Worm (Caenorhabditis elegans) whole organism, L3 larva: ENCODE data around the gene srbc-11.

Experiments used
- R02D3.7 ChIP-seq: fragments of 150-350 bp; optimal IDR thresholded peaks from 2 replicates; lab custom pipeline; 2014; ENCODE audit warnings: missing biosample characterization, missing genetic modification characterization
- ZK546.5 ChIP-seq: sonication (generic microtip); optimal IDR thresholded peaks from 2 replicates; lab custom pipeline; 2017; ENCODE audit warnings: missing biosample characterization, missing genetic modification characterization
- aly-2 ChIP-seq: fragments of 150-350 bp; optimal IDR thresholded peaks from 2 replicates; lab custom pipeline; 2014; ENCODE audit warnings: missing biosample characterization, missing genetic modification characterization
- ama-1 ChIP-seq: fragments of 150-350 bp; optimal IDR thresholded peaks from 2 replicates; lab custom pipeline; 2018
- ceh-82 ChIP-seq: fragments of 150-350 bp; optimal IDR thresholded peaks from 2 replicates; lab custom pipeline; 2014; ENCODE audit warnings: missing biosample characterization, missing genetic modification characterization
- daf-12 ChIP-seq: fragments of 150-350 bp; optimal IDR thresholded peaks from 2 replicates; lab custom pipeline; 2014; ENCODE audit warnings: missing biosample characterization, missing genetic modification reagents, missing genetic modification characterization
- egl-27 ChIP-seq: sonication (generic microtip); optimal IDR thresholded peaks from 4 replicates; lab custom pipeline; 2017; ENCODE audit warnings: missing biosample characterization, missing genetic modification reagents, missing genetic modification characterization
- egl-5 ChIP-seq: fragments of 150-350 bp; optimal IDR thresholded peaks from 2 replicates; lab custom pipeline; 2017; ENCODE audit warnings: missing biosample characterization, missing genetic modification reagents, missing genetic modification characterization, inconsistent platforms
- elt-1 ChIP-seq: fragments of 150-350 bp; optimal IDR thresholded peaks from 2 replicates; lab custom pipeline; 2014; ENCODE audit warnings: missing biosample characterization, missing genetic modification characterization
- fkh-10 ChIP-seq: sonication (generic microtip); optimal IDR thresholded peaks from 2 replicates; lab custom pipeline; 2017; ENCODE audit warnings: missing biosample characterization, missing genetic modification reagents, missing genetic modification characterization
- fkh-2 ChIP-seq: fragments of 150-350 bp; optimal IDR thresholded peaks from 2 replicates; lab custom pipeline; 2014; ENCODE audit warnings: missing biosample characterization, missing genetic modification reagents, missing genetic modification characterization
- fos-1 ChIP-seq: fragments of 150-350 bp; optimal IDR thresholded peaks from 2 replicates; lab custom pipeline; 2014; ENCODE audit warnings: missing biosample characterization, missing genetic modification characterization
- hmg-11 ChIP-seq: sonication (generic microtip); optimal IDR thresholded peaks from 2 replicates; lab custom pipeline; 2016; ENCODE audit warnings: missing genetic modification characterization, missing compliant biosample characterization
- jun-1 ChIP-seq: fragments of 150-350 bp; optimal IDR thresholded peaks from 2 replicates; lab custom pipeline; 2014; ENCODE audit warnings: missing biosample characterization, missing genetic modification reagents, missing genetic modification characterization
- lin-15B ChIP-seq: fragments of 150-350 bp; optimal IDR thresholded peaks from 2 replicates; lab custom pipeline; 2014; ENCODE audit warnings: missing biosample characterization, missing genetic modification characterization
- lin-39 ChIP-seq: fragments of 150-350 bp; optimal IDR thresholded peaks from 2 replicates; lab custom pipeline; 2018; ENCODE audit warnings: missing biosample characterization, missing genetic modification reagents, missing genetic modification characterization
- lsy-12 ChIP-seq: sonication (generic microtip); optimal IDR thresholded peaks from 2 replicates; lab custom pipeline; 2016; ENCODE audit warnings: mild to moderate bottlenecking, missing genetic modification characterization, missing compliant biosample characterization
- mdl-1 ChIP-seq: fragments of 150-350 bp; optimal IDR thresholded peaks from 2 replicates; lab custom pipeline; 2014; ENCODE audit warnings: missing biosample characterization, missing genetic modification characterization
- nfya-1 ChIP-seq: sonication (generic microtip); optimal IDR thresholded peaks from 2 replicates; lab custom pipeline; 2017; ENCODE audit warnings: missing genetic modification characterization, mild to moderate bottlenecking, missing compliant biosample characterization, antibody characterized with exemption, moderate library complexity; ENCODE audit not compliant: insufficient read depth
- nhr-11 ChIP-seq: fragments of 150-350 bp; optimal IDR thresholded peaks from 2 replicates; lab custom pipeline; 2014; ENCODE audit warnings: missing biosample characterization, missing genetic modification characterization
- nhr-12 ChIP-seq: fragments of 150-350 bp; optimal IDR thresholded peaks from 2 replicates; lab custom pipeline; 2014; ENCODE audit warnings: missing biosample characterization, missing genetic modification characterization
- nhr-23 ChIP-seq: fragments of 150-350 bp; optimal IDR thresholded peaks from 2 replicates; lab custom pipeline; 2014; ENCODE audit warnings: missing biosample characterization, missing genetic modification reagents, missing genetic modification characterization
- nhr-237 ChIP-seq: fragments of 150-350 bp; optimal IDR thresholded peaks from 2 replicates; lab custom pipeline; 2014; ENCODE audit warnings: missing biosample characterization, missing genetic modification characterization
- nhr-25 ChIP-seq: sonication (generic microtip); optimal IDR thresholded peaks from 2 replicates; lab custom pipeline; 2017; ENCODE audit warnings: missing biosample characterization, missing genetic modification characterization
- nhr-28 ChIP-seq: fragments of 150-350 bp; optimal IDR thresholded peaks from 2 replicates; lab custom pipeline; 2014; ENCODE audit warnings: missing biosample characterization, missing genetic modification characterization
- nhr-43 ChIP-seq: sonication (generic microtip); optimal IDR thresholded peaks from 2 replicates; lab custom pipeline; 2016; ENCODE audit warnings: mild to moderate bottlenecking, missing genetic modification characterization, missing compliant biosample characterization; ENCODE audit not compliant: poor library complexity, severe bottlenecking
- nhr-67 ChIP-seq: fragments of 150-350 bp; optimal IDR thresholded peaks from 2 replicates; lab custom pipeline; 2014; ENCODE audit warnings: missing biosample characterization, missing genetic modification characterization
- nhr-76 ChIP-seq: fragments of 150-350 bp; sonication (generic microtip); optimal IDR thresholded peaks from 5 replicates; lab custom pipeline; 2014; ENCODE audit warnings: missing biosample characterization, missing genetic modification characterization
- nhr-77 ChIP-seq: fragments of 150-350 bp; optimal IDR thresholded peaks from 2 replicates; lab custom pipeline; 2014; ENCODE audit warnings: missing biosample characterization, missing genetic modification characterization
- pqm-1 ChIP-seq: fragments of 150-350 bp; optimal IDR thresholded peaks from 2 replicates; lab custom pipeline; 2017; ENCODE audit warnings: missing biosample characterization, missing genetic modification characterization, inconsistent platforms
- sea-2 ChIP-seq: fragments of 150-350 bp; sonication (generic microtip); optimal IDR thresholded peaks from 4 replicates; lab custom pipeline; 2014; ENCODE audit warnings: missing biosample characterization, missing genetic modification reagents, missing genetic modification characterization
- skn-1 ChIP-seq: fragments of 150-350 bp; optimal IDR thresholded peaks from 2 replicates; lab custom pipeline; 2014; ENCODE audit warnings: missing biosample characterization, missing genetic modification characterization
- snpc-4 ChIP-seq: fragments of 150-350 bp; optimal IDR thresholded peaks from 2 replicates; lab custom pipeline; 2014; ENCODE audit warnings: missing biosample characterization, missing genetic modification characterization
- tbx-2 ChIP-seq: sonication (generic microtip); optimal IDR thresholded peaks from 2 replicates; lab custom pipeline; 2016; ENCODE audit warnings: mild to moderate bottlenecking, missing genetic modification characterization, missing compliant biosample characterization
- unc-39 ChIP-seq: sonication (generic microtip); optimal IDR thresholded peaks from 4 replicates; lab custom pipeline; 2017; ENCODE audit warnings: missing biosample characterization, missing genetic modification characterization
- zag-1 ChIP-seq: fragments of 150-350 bp; optimal IDR thresholded peaks from 2 replicates; lab custom pipeline; 2014; ENCODE audit warnings: missing biosample characterization, missing genetic modification characterization
- ztf-11 ChIP-seq: fragments of 150-350 bp; optimal IDR thresholded peaks from 2 replicates; lab custom pipeline; 2014; ENCODE audit warnings: missing biosample characterization, missing genetic modification characterization
- ztf-4 ChIP-seq: fragments of 150-350 bp; optimal IDR thresholded peaks from 2 replicates; lab custom pipeline; 2014; ENCODE audit warnings: missing biosample characterization, missing genetic modification characterization

Gene srbc-11

DNA sequence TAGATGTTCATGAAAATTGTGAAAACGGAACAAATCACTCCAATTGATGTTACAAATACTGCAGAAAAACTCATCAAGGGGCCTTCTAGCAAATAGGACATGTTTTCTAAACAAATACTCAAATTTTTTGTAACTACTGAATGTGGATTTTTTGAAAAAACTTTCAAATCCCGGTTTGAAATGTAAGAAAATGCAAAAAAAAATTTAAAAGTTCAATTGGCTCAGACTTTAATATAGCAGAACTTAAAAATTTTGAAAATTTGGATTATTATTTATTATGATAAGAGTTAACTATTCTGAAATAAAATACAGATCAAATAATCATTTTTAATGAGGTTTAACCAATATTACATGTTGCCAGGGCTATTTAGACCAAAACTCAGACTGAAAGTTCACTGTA, 4.7 kb downstream of the srbc-11 start, which contains the start of gene srbc-9:
Gene srbc-9, minus strand, starts transcription at position 101 of the 400 bp plus-strand sequence.
- TF ChIP-seq lin-39 (tag; lab: Kevin White, UChicago), result no peak
- TF ChIP-seq zag-1 (tag; lab: Kevin White, UChicago), result no peak
- TF ChIP-seq nhr-77 (tag; lab: Kevin White, UChicago), result no peak
- TF ChIP-seq ztf-4 (tag; lab: Kevin White, UChicago), result no peak
- no peak for TF ChIP-seq nhr-11 (tag; lab: Kevin White, UChicago)
- TF ChIP-seq fkh-2 (tag; lab: Kevin White, UChicago), result no peak
- no peak for TF ChIP-seq tbx-2 (tag; lab: Kevin White, UChicago)
- TF ChIP-seq hmg-11 (tag; lab: Kevin White, UChicago), result no peak
- no peak for TF ChIP-seq R02D3.7 (tag; lab: Kevin White, UChicago)
- no peak for TF ChIP-seq nhr-28
- no peak for TF ChIP-seq ztf-11 (tag; lab: Kevin White, UChicago)
- no peak for TF ChIP-seq elt-1 (tag; lab: Kevin White, UChicago)
- TF ChIP-seq ZK546.5 (tag; lab: Kevin White, UChicago), result no peak

DNA sequence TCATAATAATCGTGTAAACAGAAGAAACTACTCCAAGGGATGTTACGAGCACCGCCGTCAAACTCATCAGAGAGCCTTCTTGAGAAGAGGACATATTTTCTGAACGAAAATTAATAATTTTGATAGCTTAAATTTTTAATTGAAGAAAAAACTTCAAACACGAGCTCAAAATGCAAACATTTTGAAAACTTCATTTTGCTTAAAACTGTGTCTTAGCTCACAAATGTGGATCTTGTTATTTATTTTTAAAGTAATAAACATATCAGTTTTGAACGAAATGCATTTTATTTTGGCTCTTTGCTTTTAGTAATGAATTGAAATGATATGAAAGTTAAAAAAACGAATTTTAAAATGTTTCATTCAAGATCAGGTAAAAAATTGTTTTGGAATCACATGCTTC, 7.6 kb downstream of the srbc-11 start, which contains the start of gene srbc-7:
Gene srbc-7, minus strand, starts transcription at position 101 of the 400 bp plus-strand sequence.
- no peak for TF ChIP-seq ceh-82
- TF ChIP-seq tbx-2 (tag; lab: Kevin White, UChicago), result no peak
- no peak for TF ChIP-seq daf-12 (tag; lab: Kevin White, UChicago)
- TF ChIP-seq nfya-1 (tag; lab: Kevin White, UChicago), result no peak
- no peak for TF ChIP-seq pqm-1 (tag; lab: Kevin White, UChicago)
- TF ChIP-seq egl-5, result no peak
- no peak for TF ChIP-seq ztf-11 (tag; lab: Kevin White, UChicago)
- no peak for TF ChIP-seq jun-1
- TF ChIP-seq nhr-23, result no peak
- TF ChIP-seq snpc-4 (tag; lab: Kevin White, UChicago), result no peak
- no peak for TF ChIP-seq skn-1
- TF ChIP-seq aly-2, result no peak
- no peak for TF ChIP-seq nhr-67
- no peak for TF ChIP-seq nhr-43
- no peak for TF ChIP-seq unc-39 (tag; lab: Kevin White, UChicago)
- TF ChIP-seq, all 47 proteins: peak for 0

DNA sequence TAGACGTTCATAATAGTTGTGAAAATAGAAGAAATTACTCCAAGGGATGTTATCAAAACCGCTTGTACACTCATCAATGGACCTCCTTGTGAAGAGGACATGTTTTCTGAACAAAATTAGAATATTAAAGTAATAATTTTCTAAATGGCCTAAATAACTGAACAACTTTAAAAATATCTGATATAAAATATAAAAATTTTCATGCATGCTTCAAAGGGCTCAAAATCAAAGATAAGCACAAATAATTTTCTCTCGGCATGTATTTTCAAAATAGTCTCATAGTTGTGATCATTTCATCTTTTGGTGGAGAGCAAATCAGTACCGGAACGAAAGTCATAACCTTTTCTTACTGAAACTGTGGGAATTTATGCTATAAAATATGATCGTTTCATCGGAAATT, 10.1 kb downstream of the srbc-11 start, which contains the start of gene srbc-8:
Gene srbc-8, minus strand, starts transcription at position 101 of the 400 bp plus-strand sequence.
- TF ChIP-seq fkh-2 (tag; lab: Kevin White, UChicago) (no peak), tbx-2 (tag; lab: Kevin White, UChicago) (no peak), pqm-1 (tag; lab: Kevin White, UChicago) (no peak), nfya-1 (tag; lab: Kevin White, UChicago) (no peak), fos-1 (tag; lab: Kevin White, UChicago) (no peak), mdl-1 (tag; lab: Kevin White, UChicago) (no peak), daf-12 (tag; lab: Kevin White, UChicago) (no peak), skn-1 (no peak), nhr-43 (no peak), sea-2 (no peak), nhr-12 (tag; lab: Kevin White, UChicago) (no peak), nhr-237 (tag; lab: Kevin White, UChicago) (no peak), ama-1 (no peak), aly-2 (no peak), unc-39 (tag; lab: Kevin White, UChicago) (no peak), egl-27 (tag; lab: Kevin White, UChicago) (no peak)

DNA sequence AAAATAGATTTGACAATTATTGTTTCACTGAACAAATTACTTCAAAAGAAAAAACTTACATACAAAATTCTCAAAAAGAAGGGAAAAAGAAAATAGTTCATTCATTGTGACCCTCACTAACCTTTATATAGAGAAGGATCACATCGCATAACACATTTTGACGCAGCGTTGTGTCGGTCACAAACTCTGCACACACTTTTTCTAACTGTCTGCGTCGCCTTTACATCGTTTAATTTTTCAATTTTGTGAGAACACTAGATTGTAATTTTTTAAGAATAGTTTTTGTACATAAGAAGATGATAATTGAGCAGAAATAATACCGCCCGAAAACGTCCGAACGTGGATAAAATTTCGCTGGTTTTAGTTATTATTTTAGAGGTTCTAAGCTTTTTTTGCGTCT, 14.1 kb downstream of the srbc-11 start, which contains the start of gene C18B10.6:
Gene C18B10.6, minus strand, starts transcription at position 101 of the 400 bp plus-strand sequence.
- TF ChIP-seq nhr-43 (no peak), nhr-77 (tag; lab: Kevin White, UChicago) (no peak), snpc-4 (tag; lab: Kevin White, UChicago) (no peak), lsy-12 (tag; lab: Kevin White, UChicago) (no peak), ama-1 (no peak), nhr-25 (tag; lab: Kevin White, UChicago) (no peak), fkh-10 (GFP tag; lab: Kevin White, UChicago) (no peak), lin-15B (no peak), mdl-1 (tag; lab: Kevin White, UChicago) (no peak), nhr-76 (no peak), nhr-12 (tag; lab: Kevin White, UChicago) (no peak)
